Fruit fly (Drosophila melanogaster) whole organism, pupa: ENCODE results near the gene RFeSP.
A peak's percentile ranks its signal among the peaks of the same experiment; 100 is the strongest.

Experiments used
- CG12605 ChIP-seq: fragments of 200-800 bp; sonication (Bioruptor generic); IDR thresholded peaks from 2 replicates; pipeline ENCODE4 v1.3.6; 2022; ENCODE audit warnings: missing biosample characterization, missing genetic modification characterization
- CG14655 ChIP-seq: fragments of 200-800 bp; sonication (Bioruptor generic); optimal IDR thresholded peaks from 3 replicates; lab custom pipeline; 2017; ENCODE audit warnings: mild to moderate bottlenecking, missing biosample characterization, missing genetic modification reagents, missing genetic modification characterization
- CG15710 ChIP-seq: fragments of 200-800 bp; sonication (Bioruptor generic); optimal IDR thresholded peaks from 2 replicates; lab custom pipeline; 2018; ENCODE audit warnings: missing biosample characterization, mild to moderate bottlenecking, missing genetic modification characterization, moderate library complexity
- D1 ChIP-seq: fragments of 200-800 bp; sonication (Bioruptor generic); optimal IDR thresholded peaks from 2 replicates; lab custom pipeline; 2018; ENCODE audit warnings: missing biosample characterization, mild to moderate bottlenecking, missing genetic modification characterization, moderate library complexity
- rn ChIP-seq: fragments of 200-800 bp; sonication (Bioruptor generic); IDR thresholded peaks from 2 replicates; pipeline ENCODE4 v1.3.6; 2022; ENCODE audit warnings: missing biosample characterization, missing genetic modification characterization

dm6 chr2L:1651053-1651452 lies 37.1 kb upstream of the RFeSP start, which contains the start of gene chinmo:
- TF ChIP-seq CG12605 (GFP tag; lab: Robert Waterston, UW) (peak; percentile 46), rn (GFP tag; lab: Robert Waterston, UW) (no peak), D1 (tag; lab: Kevin White, UChicago) (no peak), CG15710 (tag; lab: Kevin White, UChicago) (no peak), CG14655 (no peak)
